Worm (Caenorhabditis elegans): ENCODE measurements around the gene C07G3.10.

DNA sequence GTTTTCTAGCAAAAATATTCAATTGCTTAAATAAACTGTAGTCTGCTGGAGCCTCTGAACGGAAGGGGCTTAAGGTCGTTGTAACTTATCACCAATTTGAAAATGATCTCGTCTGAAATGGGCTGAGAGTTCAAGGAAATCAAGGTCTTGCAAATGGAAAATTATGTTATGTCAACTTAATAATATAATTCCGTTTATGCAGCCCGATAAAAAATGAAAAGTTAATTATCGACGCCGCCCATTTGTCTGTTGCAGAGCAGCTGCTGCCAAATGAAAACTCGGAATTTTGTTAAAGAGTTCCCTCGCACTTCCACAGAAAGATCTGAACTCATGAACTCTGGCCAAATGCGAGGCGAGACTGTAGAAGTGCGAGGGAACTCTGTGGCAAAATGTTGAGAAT is 39.0 kb downstream of the C07G3.10 start, which contains the start of gene srbc-67:
- no peak for TF ChIP-seq nhr-6 (tag; optimal IDR thresholded peaks at IDR 0.05)
- TF ChIP-seq nhr-11 (tag; optimal IDR thresholded peaks at IDR 0.05), result no peak
- no peak for TF ChIP-seq aly-2 (tag; optimal IDR thresholded peaks at IDR 0.05)
